Worm (Caenorhabditis elegans): Measurements from ENCODE around the gene gly-10.

- no peak for TF ChIP-seq gmeb-2 (tag; optimal IDR thresholded peaks at IDR 0.05)
- TF ChIP-seq unc-86 (tag; optimal IDR thresholded peaks at IDR 0.05) = no peak
- TF ChIP-seq nfya-1 (tag; optimal IDR thresholded peaks at IDR 0.05) = no peak
- TF ChIP-seq sox-4 (tag; optimal IDR thresholded peaks at IDR 0.05) = no peak
- TF ChIP-seq pag-3 (tag; optimal IDR thresholded peaks at IDR 0.05; ENCODE audit: borderline replicate concordance) = no peak
- TF ChIP-seq lin-11 (tag; optimal IDR thresholded peaks at IDR 0.05) = no peak
- no peak for TF ChIP-seq ceh-2 (tag; optimal IDR thresholded peaks at IDR 0.05)
- TF ChIP-seq rnt-1 (tag; optimal IDR thresholded peaks at IDR 0.05) = no peak
- no peak for TF ChIP-seq pha-2 (tag; optimal IDR thresholded peaks at IDR 0.05)
- no peak for TF ChIP-seq che-1 (tag; optimal IDR thresholded peaks at IDR 0.05)
- TF ChIP-seq pha-4 (tag; optimal IDR thresholded peaks at IDR 0.05) = no peak
- no peak for TF ChIP-seq pqm-1 (tag; optimal IDR thresholded peaks at IDR 0.05)
- TF ChIP-seq ceh-45 (GFP tag; IDR thresholded peaks at IDR 0.05) = no peak
Observed at ce11 chrIV:13797859-13798374, 19.0 kb downstream of the gly-10 start, which contains the start of gene Y45F10D.6.
